Fruit fly (Drosophila melanogaster): Measurements from ENCODE around the gene for.

Gene for

dm6 chr2L:3598485-3598884, 58.3 kb downstream of the for start (continued):
- TF ChIP-seq CG7357 (GFP tag; IDR thresholded peaks at IDR 0.05) (no peak), Bdp1 (GFP tag; optimal IDR thresholded peaks at IDR 0.05) (no peak), ems (GFP tag; optimal IDR thresholded peaks at IDR 0.05) (no peak), CG11504 (tag; optimal IDR thresholded peaks at IDR 0.05) (peak; percentile 48), lov (optimal IDR thresholded peaks at IDR 0.05) (no peak), lov (GFP tag; IDR thresholded peaks at IDR 0.05) (peak; percentile 59; the same call in 2 of the 3 replicates), br (optimal IDR thresholded peaks at IDR 0.05) (no peak), CG12155 (GFP tag; optimal IDR thresholded peaks at IDR 0.05) (no peak), Doc2 (GFP tag; IDR thresholded peaks at IDR 0.05) (no peak), sr (GFP tag; IDR thresholded peaks at IDR 0.05) (peak; percentile 58; the same call in 1 of the 3 replicates), CG9932 (GFP tag; IDR thresholded peaks at IDR 0.05) (no peak), CG6654 (GFP tag; optimal IDR thresholded peaks at IDR 0.05) (peak; percentile 23), CG15073 (GFP tag; optimal IDR thresholded peaks at IDR 0.05) (no peak), CG17912 (GFP tag; optimal IDR thresholded peaks at IDR 0.05) (no peak), CG2202 (tag; optimal IDR thresholded peaks at IDR 0.05) (peak; percentile 18), CG18764 (GFP tag; optimal IDR thresholded peaks at IDR 0.05) (peak; percentile 26), CG30020 (tag; optimal IDR thresholded peaks at IDR 0.05) (no peak), sim (GFP tag; IDR thresholded peaks at IDR 0.05) (no peak), pfk (GFP tag; optimal IDR thresholded peaks at IDR 0.05) (no peak), CG14014 (GFP tag; IDR thresholded peaks at IDR 0.05) (no peak), CG9727 (GFP tag; optimal IDR thresholded peaks at IDR 0.05) (peak; percentile 44), chinmo (GFP tag; IDR thresholded peaks at IDR 0.05; ENCODE audit: partially characterized antibody) (no peak), Drgx (GFP tag; IDR thresholded peaks at IDR 0.05) (0 out of 2 replicates have a peak, but pooled peaks have one; percentile 24), Side (GFP tag; optimal IDR thresholded peaks at IDR 0.05) (peak; percentile 35), CG9876 (GFP tag; optimal IDR thresholded peaks at IDR 0.05) (no peak), CG15269 (tag; optimal IDR thresholded peaks at IDR 0.05) (no peak), Atf6 (GFP tag; IDR thresholded peaks at IDR 0.05) (no peak), CG34224 (GFP tag; IDR thresholded peaks at IDR 0.05; ENCODE audit: partially characterized antibody) (no peak), Bteb2 (GFP tag; optimal IDR thresholded peaks at IDR 0.05) (no peak), HmgD (GFP tag; optimal IDR thresholded peaks at IDR 0.05) (no peak), tio (GFP tag; optimal IDR thresholded peaks at IDR 0.05) (peak; percentile 15), gcm (GFP tag; optimal IDR thresholded peaks at IDR 0.05) (no peak), btn (GFP tag; optimal IDR thresholded peaks at IDR 0.05) (no peak), hb (GFP tag; IDR thresholded peaks at IDR 0.05; ENCODE audit: partially characterized antibody) (no peak), emc (GFP tag; optimal IDR thresholded peaks at IDR 0.05) (no peak), CG32767 (GFP tag; IDR thresholded peaks at IDR 0.05) (0 out of 2 replicates have a peak, but pooled peaks have one; percentile 31), CG11085 (GFP tag; IDR thresholded peaks at IDR 0.05) (peak; percentile 42; the same call in 1 of the 2 replicates), MTF-1 (GFP tag; optimal IDR thresholded peaks at IDR 0.05; ENCODE audit: borderline replicate concordance) (no peak), Sin3A (optimal IDR thresholded peaks at IDR 0.05) (no peak), dimm (GFP tag; IDR thresholded peaks at IDR 0.05) (0 out of 2 replicates have a peak, but pooled peaks have one; percentile 56), zfh1 (GFP tag; IDR thresholded peaks at IDR 0.05) (peak; percentile 78), abd-A (tag; optimal IDR thresholded peaks at IDR 0.05) (no peak), trh (GFP tag; optimal IDR thresholded peaks at IDR 0.05) (no peak), Rfx (GFP tag; IDR thresholded peaks at IDR 0.05) (peak; percentile 27; the same call in 1 of the 2 replicates), Rx (GFP tag; IDR thresholded peaks at IDR 0.05) (peak; percentile 57), dmrt11E (tag; optimal IDR thresholded peaks at IDR 0.05) (peak; percentile 68), dm (GFP tag; optimal IDR thresholded peaks at IDR 0.05) (no peak), Sry-δ (GFP tag; optimal IDR thresholded peaks at IDR 0.05) (no peak), zen2 (GFP tag; IDR thresholded peaks at IDR 0.05; ENCODE audit: partially characterized antibody) (no peak), Gsc (GFP tag; IDR thresholded peaks at IDR 0.05) (peak; percentile 40; the same call in 1 of the 2 replicates), Myb (GFP tag; optimal IDR thresholded peaks at IDR 0.05) (no peak), cwo (GFP tag; optimal IDR thresholded peaks at IDR 0.05) (no peak), Ets97D (GFP tag; optimal IDR thresholded peaks at IDR 0.05) (no peak)
